Worm (Caenorhabditis elegans) whole organism, L1 larva: ENCODE results near the gene lgc-15.

Experiments used
- lin-13 ChIP-seq: fragments of 150-350 bp; optimal IDR thresholded peaks from 2 replicates; lab custom pipeline; 2014; ENCODE audit warnings: missing biosample characterization, missing genetic modification reagents, missing genetic modification characterization
- nhr-12 ChIP-seq: sonication (generic microtip); optimal IDR thresholded peaks from 2 replicates; lab custom pipeline; 2017; ENCODE audit warnings: missing biosample characterization, missing genetic modification characterization
- sup-37 ChIP-seq: fragments of 200-800 bp; sonication (Bioruptor generic); optimal IDR thresholded peaks from 2 replicates; lab custom pipeline; 2018; ENCODE audit warnings: mild to moderate bottlenecking, missing genetic modification characterization, missing compliant biosample characterization
- zag-1 ChIP-seq: fragments of 150-350 bp; optimal IDR thresholded peaks from 2 replicates; lab custom pipeline; 2014; ENCODE audit warnings: missing biosample characterization, missing genetic modification characterization

DNA sequence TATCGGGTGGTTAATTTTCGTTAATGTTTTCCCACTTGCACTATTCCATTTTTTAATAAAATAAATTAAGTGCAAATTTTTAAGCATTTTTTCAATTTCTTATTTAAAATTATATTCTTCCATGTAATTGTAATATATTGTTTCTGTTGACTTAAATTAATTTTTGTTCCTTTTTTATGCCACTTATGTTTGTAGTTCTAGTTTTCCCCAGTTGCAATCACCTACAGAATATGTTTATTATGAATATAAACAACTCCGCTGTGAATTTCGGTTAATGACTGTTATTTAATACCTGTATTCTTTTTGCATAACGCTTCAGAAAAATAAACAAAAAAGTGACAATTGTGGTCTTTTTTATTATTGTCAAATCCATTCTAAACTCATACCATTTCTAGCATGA is 49.2 kb upstream of the lgc-15 start, which contains the start of gene lgc-23:
- no peak for TF ChIP-seq sup-37
- no peak for TF ChIP-seq nhr-12 (tag; lab: Kevin White, UChicago)
- no peak for TF ChIP-seq zag-1 (tag; lab: Kevin White, UChicago)
- TF ChIP-seq lin-13: no peak
